Worm (Caenorhabditis elegans): Measurements from ENCODE around the gene sams-4.

The sams-4 gene

DNA sequence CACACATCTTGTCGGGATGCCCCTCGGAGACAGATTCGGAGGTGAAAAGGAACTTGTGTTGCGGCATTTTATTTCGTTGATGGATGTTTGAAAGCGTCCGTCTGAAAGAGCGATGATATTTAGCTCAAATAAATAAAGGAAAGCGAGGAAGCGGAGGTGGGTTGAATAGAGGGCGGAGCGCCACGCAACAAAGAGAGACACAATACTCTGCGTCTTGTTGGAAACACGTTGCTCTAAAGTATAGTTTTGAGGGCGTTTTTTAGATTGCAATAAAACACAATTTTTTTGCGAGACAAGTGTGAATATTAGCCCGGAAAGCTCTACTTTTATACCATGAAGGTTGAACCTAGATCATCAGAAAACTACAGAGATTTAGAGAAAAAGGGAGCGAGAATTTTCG, at the start of gene sams-4:
Gene sams-4, minus strand, starts transcription at position 101 of the 400 bp plus-strand sequence.
- TF ChIP-seq unc-120 (tag; optimal IDR thresholded peaks at IDR 0.05; ENCODE audit: poor library complexity, severe bottlenecking) (no peak), tbx-8 (GFP tag; optimal IDR thresholded peaks at IDR 0.05) (no peak), nhr-12 (tag; optimal IDR thresholded peaks at IDR 0.05) (no peak), pha-4 (tag; optimal IDR thresholded peaks at IDR 0.05) (no peak)

DNA sequence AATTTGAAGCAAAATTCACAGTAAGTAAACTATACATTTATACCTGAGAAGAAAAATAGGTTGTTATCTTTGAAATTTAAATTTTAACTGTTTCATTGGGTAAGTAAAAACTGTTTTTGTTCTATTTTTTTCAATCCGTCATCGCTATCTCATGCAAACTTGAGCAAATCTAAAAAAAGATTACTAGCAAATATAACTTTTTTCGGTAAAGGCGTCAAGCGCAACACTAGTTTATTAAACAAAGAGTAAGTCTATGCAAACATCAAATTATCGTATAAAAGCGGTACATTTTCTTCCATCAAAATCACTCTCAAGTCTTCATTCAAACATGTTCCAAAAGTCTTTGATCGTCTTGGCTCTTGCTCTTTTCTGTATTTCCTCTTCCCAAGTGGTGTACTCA, 49.0 kb upstream of the sams-4 start, which contains the start of gene nspb-6:
Gene nspb-6, plus strand, starts transcription at position 301 of the 400 bp plus-strand sequence.
- no peak for TF ChIP-seq lsy-2 (tag; optimal IDR thresholded peaks at IDR 0.05)
- no peak for TF ChIP-seq nhr-28 (tag; optimal IDR thresholded peaks at IDR 0.05)
- no peak for TF ChIP-seq pha-4 (tag; optimal IDR thresholded peaks at IDR 0.05)

DNA sequence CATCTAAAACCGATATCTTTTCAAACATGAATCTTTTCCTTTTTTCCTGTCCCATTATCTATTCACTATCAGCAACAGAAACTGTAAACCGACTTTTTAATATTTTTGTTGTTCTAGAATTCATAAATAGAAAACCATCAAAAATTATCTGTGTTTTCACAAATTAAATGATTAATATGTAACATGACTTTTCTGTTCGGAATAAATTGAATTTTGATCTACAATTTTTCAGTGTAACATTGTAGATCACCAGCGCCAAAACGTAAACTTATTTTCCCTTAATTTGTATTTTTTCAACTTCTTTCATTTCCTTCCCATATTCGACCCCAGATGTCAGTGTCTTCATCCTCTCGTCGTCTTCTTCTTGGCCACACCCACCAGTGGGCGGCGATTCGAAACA, 45.1 kb upstream of the sams-4 start, which contains the start of gene H04M03.3:
Gene H04M03.3, plus strand, starts transcription at position 301 of the 400 bp plus-strand sequence.
- TF ChIP-seq unc-120 (tag; optimal IDR thresholded peaks at IDR 0.05; ENCODE audit: poor library complexity, severe bottlenecking) (no peak), blmp-1 (tag; optimal IDR thresholded peaks at IDR 0.05) (no peak), snpc-4 (tag; optimal IDR thresholded peaks at IDR 0.05) (no peak), mep-1 (tag; optimal IDR thresholded peaks at IDR 0.05) (no peak), flh-1 (GFP tag; optimal IDR thresholded peaks at IDR 0.05) (no peak), elt-3 (tag; optimal IDR thresholded peaks at IDR 0.05) (no peak), nhr-237 (tag; optimal IDR thresholded peaks at IDR 0.05) (no peak), lin-32 (GFP tag; optimal IDR thresholded peaks at IDR 0.05) (no peak), drap-1 (GFP tag; optimal IDR thresholded peaks at IDR 0.05) (no peak), lsy-2 (tag; optimal IDR thresholded peaks at IDR 0.05) (no peak)

DNA sequence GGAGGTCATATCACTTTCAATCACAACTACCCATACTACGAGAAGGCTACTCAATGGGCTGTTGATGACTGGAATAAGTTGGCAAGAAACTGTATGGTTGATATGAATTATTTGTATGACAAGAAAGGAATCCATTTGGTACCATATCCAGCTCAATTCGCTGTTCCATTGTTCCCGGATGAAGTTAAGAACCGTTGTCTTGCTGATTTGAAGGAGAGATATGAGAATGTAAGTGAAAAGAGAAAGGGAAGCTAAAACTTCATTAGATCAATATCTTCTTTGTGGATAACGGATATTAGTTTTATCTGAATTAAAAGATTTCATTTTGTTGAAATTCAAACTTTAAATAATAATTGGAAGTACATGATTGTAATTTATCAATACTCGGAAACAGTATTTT, 40.4 kb upstream of the sams-4 start:
- TF ChIP-seq blmp-1 (tag; optimal IDR thresholded peaks at IDR 0.05): no peak
- no peak for TF ChIP-seq lin-13 (tag; optimal IDR thresholded peaks at IDR 0.05)
- TF ChIP-seq nhr-12 (tag; optimal IDR thresholded peaks at IDR 0.05): no peak
- no peak for TF ChIP-seq cnd-1 (tag; optimal IDR thresholded peaks at IDR 0.05)
- no peak for TF ChIP-seq lsy-2 (tag; optimal IDR thresholded peaks at IDR 0.05)
- TF ChIP-seq hlh-1 (tag; optimal IDR thresholded peaks at IDR 0.05): no peak
- no peak for TF ChIP-seq snpc-4 (tag; optimal IDR thresholded peaks at IDR 0.05)
- no peak for TF ChIP-seq mls-2 (tag; optimal IDR thresholded peaks at IDR 0.05)
- no peak for TF ChIP-seq nhr-76 (tag; optimal IDR thresholded peaks at IDR 0.05)
- TF ChIP-seq zip-8 (tag; optimal IDR thresholded peaks at IDR 0.05): no peak
- no peak for TF ChIP-seq nhr-237 (tag; optimal IDR thresholded peaks at IDR 0.05)

DNA sequence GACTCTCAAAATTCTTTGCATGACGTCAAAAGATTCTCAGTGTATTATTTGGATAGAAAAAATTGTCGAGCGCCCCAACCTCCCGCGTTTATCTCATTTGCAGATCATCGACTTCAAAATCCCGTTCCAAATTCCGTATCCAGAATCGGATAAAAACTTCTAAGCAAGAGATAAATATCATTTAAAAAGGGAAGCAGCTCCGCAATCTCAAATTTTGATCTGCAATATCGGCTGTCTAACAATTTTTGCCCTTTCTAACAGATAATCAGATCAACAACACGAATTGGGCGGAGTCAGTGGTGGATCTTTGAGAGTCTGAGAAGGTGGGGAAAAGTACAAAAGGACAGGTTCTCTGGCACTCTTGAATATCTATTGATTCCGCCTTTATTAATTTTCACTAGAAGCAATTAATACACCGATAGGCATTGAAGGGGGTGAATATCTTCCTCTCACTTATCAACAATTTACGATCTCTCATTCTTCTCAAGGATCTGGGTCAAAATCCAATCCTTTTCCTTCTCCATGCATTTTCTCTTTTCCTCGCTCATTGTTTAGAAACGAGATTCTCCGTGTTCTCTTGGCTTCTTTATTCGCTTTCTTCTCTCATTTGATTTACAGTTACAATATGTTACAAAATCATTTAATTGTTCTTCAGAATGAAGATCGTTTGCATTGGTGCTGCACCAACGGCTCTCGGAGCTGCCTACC, 39.2 kb upstream of the sams-4 start, which contains the start of gene glf-1:
Gene glf-1, plus strand, starts transcription at position 656 of the 708 bp plus-strand sequence.
- no peak for TF ChIP-seq ceh-83 (GFP tag; optimal IDR thresholded peaks at IDR 0.05)
- no peak for TF ChIP-seq nhr-237 (tag; optimal IDR thresholded peaks at IDR 0.05)
- no peak for TF ChIP-seq nhr-2 (tag; optimal IDR thresholded peaks at IDR 0.05)
- no peak for TF ChIP-seq sptf-1 (tag; optimal IDR thresholded peaks at IDR 0.05)
- TF ChIP-seq elt-1 (tag; optimal IDR thresholded peaks at IDR 0.05; ENCODE audit: borderline replicate concordance, insufficient read depth): peak; percentile 78
- TF ChIP-seq elt-3 (tag; optimal IDR thresholded peaks at IDR 0.05): no peak

DNA sequence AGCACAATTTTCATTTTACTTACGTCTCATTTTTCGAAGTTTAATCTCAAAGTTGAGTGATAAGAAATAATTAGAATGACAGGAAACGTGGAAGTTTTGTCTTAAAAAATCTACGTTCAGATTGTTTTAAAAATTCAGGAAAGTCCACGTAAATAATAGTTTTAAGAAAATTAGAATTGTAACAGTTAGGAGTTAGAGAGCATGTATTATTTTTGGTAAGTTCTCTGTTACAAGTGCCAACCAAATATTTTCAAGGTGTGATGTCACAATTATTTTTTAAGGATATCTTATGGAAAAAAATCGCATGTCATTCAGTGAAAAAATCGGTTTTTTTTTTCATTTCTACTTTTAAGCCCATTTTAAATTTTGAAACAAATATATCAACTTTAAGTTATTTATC, 38.3 kb upstream of the sams-4 start, which contains the start of gene H04M03.11:
Gene H04M03.11, minus strand, starts transcription at position 101 of the 400 bp plus-strand sequence.
- TF ChIP-seq ces-1 (GFP tag; optimal IDR thresholded peaks at IDR 0.05) (no peak), lin-32 (GFP tag; optimal IDR thresholded peaks at IDR 0.05) (no peak), mab-5 (tag; optimal IDR thresholded peaks at IDR 0.05) (no peak), ceh-43 (GFP tag; optimal IDR thresholded peaks at IDR 0.05) (no peak), blmp-1 (tag; optimal IDR thresholded peaks at IDR 0.05) (no peak)

DNA sequence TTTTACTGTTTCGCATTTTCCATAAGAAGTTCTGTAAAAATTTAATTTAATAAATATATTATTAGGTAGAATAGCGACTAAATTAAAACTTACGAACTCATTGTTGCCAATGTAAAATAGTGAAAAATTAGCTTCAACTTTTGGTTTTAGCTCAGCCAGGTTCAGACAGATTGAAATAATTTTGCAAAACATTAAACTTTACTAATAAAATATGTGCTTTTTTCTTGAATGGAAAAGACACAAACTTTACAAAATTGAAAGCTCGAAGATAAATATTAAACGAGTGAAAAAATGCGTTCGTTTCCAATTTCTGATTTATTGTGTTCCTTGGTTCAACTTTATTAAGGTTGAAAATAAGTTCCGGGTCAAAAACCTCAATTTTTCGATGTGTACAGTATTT, 33.7 kb upstream of the sams-4 start, which contains the start of gene srv-22:
Gene srv-22, minus strand, starts transcription at position 101 of the 400 bp plus-strand sequence.
- TF ChIP-seq cnd-1 (tag; optimal IDR thresholded peaks at IDR 0.05) (no peak), ceh-43 (GFP tag; optimal IDR thresholded peaks at IDR 0.05) (no peak), drap-1 (GFP tag; optimal IDR thresholded peaks at IDR 0.05) (no peak), snpc-4 (tag; optimal IDR thresholded peaks at IDR 0.05) (no peak), M03D4.4 (tag; optimal IDR thresholded peaks at IDR 0.05) (no peak), ztf-11 (tag; optimal IDR thresholded peaks at IDR 0.05) (no peak), mls-2 (tag; optimal IDR thresholded peaks at IDR 0.05) (no peak), ceh-39 (tag; optimal IDR thresholded peaks at IDR 0.05) (no peak)
